Worm (Caenorhabditis elegans) whole organism, young adult: Measurements from ENCODE around the gene R03G8.1.
A peak's percentile ranks its signal among the peaks of the same experiment; 100 is the strongest.

Experiments used
- B0336.3 ChIP-seq: fragments of 200-800 bp; sonication (Bioruptor generic); IDR thresholded peaks from 2 replicates; pipeline ENCODE4 v1.3.6; 2022; ENCODE audit warnings: missing genetic modification characterization, missing compliant biosample characterization
- C17E4.6 ChIP-seq: fragments of 200-800 bp; sonication (Bioruptor generic); IDR thresholded peaks from 2 replicates; pipeline ENCODE4 v1.3.6; 2022; ENCODE audit warnings: missing genetic modification reagents, missing genetic modification characterization, missing compliant biosample characterization
- F23B12.7 ChIP-seq: sonication (generic microtip); optimal IDR thresholded peaks from 2 replicates; lab custom pipeline; 2017; ENCODE audit warnings: missing genetic modification characterization, mild to moderate bottlenecking, missing compliant biosample characterization, antibody characterized with exemption, moderate library complexity; ENCODE audit not compliant: insufficient read depth
- F33H1.4 ChIP-seq: fragments of 200-800 bp; sonication (Bioruptor generic); IDR thresholded peaks from 2 replicates; pipeline ENCODE4 v1.3.6; 2022; ENCODE audit warnings: missing genetic modification reagents, missing genetic modification characterization, missing compliant biosample characterization
- F52B5.7 ChIP-seq: sonication (generic microtip); optimal IDR thresholded peaks from 2 replicates; lab custom pipeline; 2016; ENCODE audit warnings: mild to moderate bottlenecking, missing genetic modification characterization, missing compliant biosample characterization
- F55B11.4 ChIP-seq: sonication (generic microtip); optimal IDR thresholded peaks from 2 replicates; lab custom pipeline; 2016; ENCODE audit warnings: missing compliant biosample characterization, missing genetic modification characterization, borderline replicate concordance; ENCODE audit not compliant: insufficient read depth
- Y67H2A.10 ChIP-seq: fragments of 200-800 bp; sonication (Bioruptor generic); conservative IDR thresholded peaks from 2 replicates; pipeline ENCODE4 v1.3.6; 2022; ENCODE audit warnings: missing genetic modification reagents, missing genetic modification characterization, missing compliant biosample characterization
- ZK185.1 ChIP-seq: sonication (generic microtip); optimal IDR thresholded peaks from 2 replicates; lab custom pipeline; 2016; ENCODE audit warnings: mild to moderate bottlenecking, missing genetic modification characterization, missing compliant biosample characterization; ENCODE audit not compliant: poor library complexity, severe bottlenecking
- aptf-2 ChIP-seq: fragments of 200-800 bp; sonication (Bioruptor generic); conservative IDR thresholded peaks from 2 replicates; pipeline ENCODE4 v1.3.6; 2022; ENCODE audit warnings: missing genetic modification reagents, missing genetic modification characterization, missing compliant biosample characterization
- attf-5 ChIP-seq: fragments of 200-800 bp; sonication (Bioruptor generic); optimal IDR thresholded peaks from 2 replicates; lab custom pipeline; 2018; ENCODE audit warnings: mild to moderate bottlenecking, missing genetic modification characterization, missing compliant biosample characterization
- bed-1 ChIP-seq: fragments of 200-800 bp; sonication (Bioruptor generic); IDR thresholded peaks from 2 replicates; pipeline ENCODE4 v1.3.6; 2022; ENCODE audit warnings: missing genetic modification reagents, missing genetic modification characterization, missing compliant biosample characterization
- bed-2 ChIP-seq: fragments of 200-800 bp; sonication (Bioruptor generic); IDR thresholded peaks from 2 replicates; pipeline ENCODE4 v1.3.6; 2022; ENCODE audit warnings: missing genetic modification reagents, missing genetic modification characterization, missing compliant biosample characterization
- ccch-3 ChIP-seq: fragments of 200-800 bp; sonication (Bioruptor generic); optimal IDR thresholded peaks from 2 replicates; lab custom pipeline; 2018; ENCODE audit warnings: mild to moderate bottlenecking, missing genetic modification characterization, missing compliant biosample characterization
- ceh-100 ChIP-seq: fragments of 200-800 bp; sonication (Bioruptor generic); IDR thresholded peaks from 2 replicates; pipeline ENCODE4 v1.3.6; 2022; ENCODE audit warnings: missing genetic modification reagents, missing genetic modification characterization, missing compliant biosample characterization
- ceh-27 ChIP-seq: fragments of 200-800 bp; sonication (Bioruptor generic); optimal IDR thresholded peaks from 2 replicates; lab custom pipeline; 2018; ENCODE audit warnings: mild to moderate bottlenecking, missing genetic modification characterization, moderate library complexity, missing compliant biosample characterization
- ceh-91 ChIP-seq: fragments of 200-800 bp; sonication (Bioruptor generic); IDR thresholded peaks from 2 replicates; pipeline ENCODE4 v1.3.6; 2022; ENCODE audit warnings: missing genetic modification reagents, missing genetic modification characterization, missing compliant biosample characterization
- dpff-1 ChIP-seq: sonication (generic microtip); optimal IDR thresholded peaks from 2 replicates; lab custom pipeline; 2017; ENCODE audit warnings: mild to moderate bottlenecking, missing genetic modification characterization, missing compliant biosample characterization
- egl-18 ChIP-seq: fragments of 200-800 bp; sonication (Bioruptor generic); IDR thresholded peaks from 2 replicates; pipeline ENCODE4 v1.3.6; 2022; ENCODE audit warnings: missing genetic modification reagents, missing genetic modification characterization, missing compliant biosample characterization
- ets-4 ChIP-seq: fragments of 200-800 bp; sonication (Bioruptor generic); optimal IDR thresholded peaks from 2 replicates; lab custom pipeline; 2018; ENCODE audit warnings: mild to moderate bottlenecking, missing genetic modification characterization, missing compliant biosample characterization
- fkh-3 ChIP-seq: sonication (generic microtip); optimal IDR thresholded peaks from 2 replicates; lab custom pipeline; 2016; ENCODE audit warnings: mild to moderate bottlenecking, missing genetic modification characterization, missing compliant biosample characterization
- gei-17 ChIP-seq: fragments of 200-800 bp; sonication (Bioruptor generic); optimal IDR thresholded peaks from 2 replicates; lab custom pipeline; 2018; ENCODE audit warnings: mild to moderate bottlenecking, missing genetic modification characterization, missing compliant biosample characterization
- him-1 ChIP-seq: sonication (generic microtip); optimal IDR thresholded peaks from 2 replicates; lab custom pipeline; 2016; ENCODE audit warnings: missing genotype, missing genetic modification reagents, missing genetic modification characterization, missing compliant biosample characterization
- hlh-26 ChIP-seq: fragments of 200-800 bp; sonication (Bioruptor generic); conservative IDR thresholded peaks from 2 replicates; pipeline ENCODE4 v1.3.6; 2022; ENCODE audit warnings: missing genetic modification reagents, missing genetic modification characterization, missing compliant biosample characterization
- hrde-1 ChIP-seq: sonication (generic microtip); optimal IDR thresholded peaks from 2 replicates; lab custom pipeline; 2016; ENCODE audit warnings: missing genetic modification characterization, mild to moderate bottlenecking, missing compliant biosample characterization, moderate library complexity, missing genotype, missing genetic modification reagents, borderline replicate concordance
- hsf-1 ChIP-seq: fragments of 200-800 bp; sonication (Bioruptor generic); IDR thresholded peaks from 2 replicates; pipeline ENCODE4 v1.3.6; 2022; ENCODE audit warnings: missing genetic modification reagents, missing genetic modification characterization, missing compliant biosample characterization
- lag-1 ChIP-seq: fragments of 200-800 bp; sonication (Bioruptor generic); IDR thresholded peaks from 2 replicates; pipeline ENCODE4 v1.3.6; 2022; ENCODE audit warnings: missing genetic modification reagents, missing genetic modification characterization, missing compliant biosample characterization
- lin-26 ChIP-seq: fragments of 200-800 bp; sonication (Bioruptor generic); IDR thresholded peaks from 2 replicates; pipeline ENCODE4 v1.3.6; 2022; ENCODE audit warnings: missing genetic modification reagents, missing genetic modification characterization, missing compliant biosample characterization
- lin-35 ChIP-seq, 3 experiments: fragments of 150-350 bp in 2 of 3; sonication (generic microtip) in 1 of 3; optimal IDR thresholded peaks; 2 replicates each; lab custom pipeline; 2014 to 2018; ENCODE audit warnings: missing biosample characterization in 3 of 3, missing genetic modification characterization in 3 of 3, missing genetic modification reagents in 3 of 3
- lin-40 ChIP-seq: sonication (generic microtip); optimal IDR thresholded peaks from 2 replicates; lab custom pipeline; 2016; ENCODE audit warnings: missing genetic modification characterization, mild to moderate bottlenecking, missing compliant biosample characterization, missing genotype, missing genetic modification reagents
- lsl-1 ChIP-seq: fragments of 200-800 bp; sonication (Bioruptor generic); optimal IDR thresholded peaks from 2 replicates; lab custom pipeline; 2018; ENCODE audit warnings: mild to moderate bottlenecking, missing genetic modification characterization, moderate library complexity, missing compliant biosample characterization
- madf-8 ChIP-seq: fragments of 200-800 bp; sonication (Bioruptor generic); conservative IDR thresholded peaks from 2 replicates; pipeline ENCODE4 v1.3.6; 2022; ENCODE audit warnings: missing genetic modification reagents, missing genetic modification characterization, missing compliant biosample characterization
- mcd-1 ChIP-seq: fragments of 200-800 bp; sonication (Bioruptor generic); IDR thresholded peaks from 2 replicates; pipeline ENCODE4 v1.3.6; 2022; ENCODE audit warnings: missing genetic modification reagents, missing genetic modification characterization, missing compliant biosample characterization
- mes-4 ChIP-seq: sonication (generic microtip); optimal IDR thresholded peaks from 2 replicates; lab custom pipeline; 2016; ENCODE audit warnings: missing genotype, missing genetic modification characterization, missing compliant biosample characterization
- nfya-1 ChIP-seq: sonication (generic microtip); optimal IDR thresholded peaks from 2 replicates; lab custom pipeline; 2017; ENCODE audit warnings: antibody characterized with exemption, missing compliant biosample characterization, missing genetic modification characterization, borderline replicate concordance; ENCODE audit not compliant: insufficient read depth
- nfyb-1 ChIP-seq: fragments of 200-800 bp; sonication (Bioruptor generic); IDR thresholded peaks from 2 replicates; pipeline ENCODE4 v1.3.6; 2022; ENCODE audit warnings: missing genetic modification reagents, missing genetic modification characterization, missing compliant biosample characterization
- pbrm-1 ChIP-seq: fragments of 200-800 bp; sonication (Bioruptor generic); IDR thresholded peaks from 2 replicates; pipeline ENCODE4 v1.3.6; 2022; ENCODE audit warnings: missing genetic modification reagents, missing genetic modification characterization, missing compliant biosample characterization
- rcor-1 ChIP-seq: fragments of 200-800 bp; sonication (Bioruptor generic); IDR thresholded peaks from 2 replicates; pipeline ENCODE4 v1.3.6; 2022; ENCODE audit warnings: missing genetic modification reagents, missing genetic modification characterization, missing compliant biosample characterization
- repo-1 ChIP-seq: sonication (generic microtip); optimal IDR thresholded peaks from 2 replicates; lab custom pipeline; 2017; ENCODE audit warnings: mild to moderate bottlenecking, missing genetic modification characterization, missing compliant biosample characterization
- snpc-3.4 ChIP-seq: sonication (generic microtip); optimal IDR thresholded peaks from 2 replicates; lab custom pipeline; 2017; ENCODE audit warnings: missing genetic modification characterization, mild to moderate bottlenecking, missing compliant biosample characterization, antibody characterized with exemption, moderate library complexity, missing genotype, missing genetic modification reagents
- snpc-4 ChIP-seq, 5 experiments: fragments of 150-350 bp in 1 of 5; sonication (generic microtip) in 4 of 5; optimal IDR thresholded peaks; 2 replicates each; lab custom pipeline; 2014 to 2018; ENCODE audit warnings: missing genetic modification characterization in 5 of 5, missing biosample characterization in 3 of 5, antibody characterized with exemption in 2 of 5, mild to moderate bottlenecking in 2 of 5, missing compliant biosample characterization in 2 of 5, missing genotype in 2 of 5, moderate library complexity in 2 of 5, missing genetic modification reagents in 1 of 5
- tbx-9 ChIP-seq: sonication (generic microtip); optimal IDR thresholded peaks from 2 replicates; lab custom pipeline; 2016; ENCODE audit warnings: borderline replicate concordance, missing genetic modification characterization, inconsistent platforms, missing compliant biosample characterization
- tlf-1 ChIP-seq: fragments of 200-800 bp; sonication (Bioruptor generic); optimal IDR thresholded peaks from 2 replicates; lab custom pipeline; 2018; ENCODE audit warnings: mild to moderate bottlenecking, missing genetic modification characterization, missing compliant biosample characterization
- unc-130 ChIP-seq: sonication (generic microtip); optimal IDR thresholded peaks from 2 replicates; lab custom pipeline; 2016; ENCODE audit warnings: missing genetic modification reagents, missing genetic modification characterization, missing compliant biosample characterization
- ztf-18 ChIP-seq: sonication (generic microtip); optimal IDR thresholded peaks from 2 replicates; lab custom pipeline; 2016; ENCODE audit warnings: missing genotype, mild to moderate bottlenecking, missing genetic modification characterization, missing compliant biosample characterization
- ztf-3 ChIP-seq: fragments of 200-800 bp; sonication (Bioruptor generic); optimal IDR thresholded peaks from 2 replicates; lab custom pipeline; 2018; ENCODE audit warnings: mild to moderate bottlenecking, missing genetic modification characterization, missing compliant biosample characterization

Gene R03G8.1

DNA sequence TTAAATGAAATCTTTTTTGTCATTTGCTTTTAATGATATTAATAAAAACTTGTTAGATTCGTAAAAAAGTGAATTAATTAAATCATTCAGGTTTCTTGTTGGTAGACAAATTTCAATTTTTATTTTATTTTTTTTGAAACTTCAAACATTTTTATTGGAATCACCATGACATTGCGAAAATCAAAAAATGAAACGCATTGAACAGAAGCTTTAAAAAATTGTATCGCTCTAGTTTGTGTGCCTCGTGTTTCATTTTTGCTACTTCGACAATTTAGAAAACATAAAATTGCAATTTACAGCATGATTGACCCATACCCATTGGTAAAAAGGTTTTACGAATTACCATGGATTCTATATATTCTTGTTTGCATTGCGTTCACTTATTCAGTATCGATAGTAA, at the start of gene R03G8.1:
R03G8.1 (plus strand) TSS at position 301 of the 400 bp plus-strand sequence.
- TF ChIP-seq snpc-3.4: no peak
- no peak for TF ChIP-seq lag-1 (GFP tag; lab: Robert Waterston, UW)
- no peak for TF ChIP-seq attf-5 (GFP tag; lab: Kevin White, UChicago)
- no peak for TF ChIP-seq F33H1.4
- no peak for TF ChIP-seq fkh-3 (tag; lab: Kevin White, UChicago)

DNA sequence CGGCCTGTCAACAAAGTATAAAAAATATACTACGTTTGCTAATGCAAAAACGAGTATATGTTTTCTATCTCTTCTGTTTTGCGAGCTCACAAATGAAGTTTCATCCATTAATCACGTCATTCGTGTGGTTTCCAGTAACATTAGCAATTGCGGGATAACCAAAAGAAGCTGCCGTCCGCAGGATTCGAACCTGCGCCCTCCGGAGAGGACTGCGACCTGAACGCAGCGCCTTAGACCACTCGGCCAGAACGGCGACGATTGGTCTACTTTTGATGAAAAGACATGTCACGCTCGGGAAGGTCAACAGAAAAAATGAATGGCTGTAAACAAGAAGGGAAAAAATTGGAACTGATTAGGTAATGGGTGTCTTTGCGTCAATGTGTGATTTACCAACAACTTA, 45.6 kb upstream of the R03G8.1 start:
- TF ChIP-seq F33H1.4: no peak
- TF ChIP-seq gei-17 (GFP tag; lab: Kevin White, UChicago): no peak
- TF ChIP-seq lsl-1 (GFP tag; lab: Kevin White, UChicago): no peak
- TF ChIP-seq ztf-18: peak; percentile 62
- TF ChIP-seq mcd-1 (GFP tag; lab: Robert Waterston, UW): no peak
- TF ChIP-seq bed-2: no peak
- TF ChIP-seq him-1 (tag; lab: Kevin White, UChicago): peak; percentile 90
- TF ChIP-seq nfyb-1 (GFP tag; lab: Robert Waterston, UW): no peak
- peak in 1 of 3 experiments; percentile 17 for TF ChIP-seq lin-35 (GFP tag; optimal IDR thresholded peaks at IDR 0.05; lab: Kevin White, UChicago)
- no peak for TF ChIP-seq aptf-2 (GFP tag; lab: Robert Waterston, UW)
- no peak for TF ChIP-seq ceh-27 (GFP tag; lab: Kevin White, UChicago)
- TF ChIP-seq rcor-1 (GFP tag; lab: Robert Waterston, UW): peak; percentile 74; the same call in 1 of the 2 replicates
- TF ChIP-seq lin-40 (tag; lab: Kevin White, UChicago): peak; percentile 56
- no peak for TF ChIP-seq tlf-1 (GFP tag; lab: Kevin White, UChicago)
- peak; percentile 73 for TF ChIP-seq pbrm-1 (GFP tag; lab: Robert Waterston, UW)
- TF ChIP-seq egl-18 (GFP tag; lab: Robert Waterston, UW): no peak
- TF ChIP-seq nfya-1 (tag; lab: Kevin White, UChicago): no peak
- no peak for TF ChIP-seq F55B11.4
- no peak for TF ChIP-seq C17E4.6 (GFP tag; lab: Robert Waterston, UW)
- peak; percentile 93 for TF ChIP-seq lin-26 (GFP tag; lab: Robert Waterston, UW)
- TF ChIP-seq hrde-1 (tag; lab: Kevin White, UChicago): no peak
- TF ChIP-seq snpc-4 (GFP tag; optimal IDR thresholded peaks at IDR 0.05; lab: Kevin White, UChicago): peak; percentile 73
- peak in 1 of 4 experiments; percentile 56 for TF ChIP-seq snpc-4 (tag; optimal IDR thresholded peaks at IDR 0.05; lab: Kevin White, UChicago)
- TF ChIP-seq ztf-3 (GFP tag; lab: Kevin White, UChicago): no peak
- TF ChIP-seq ceh-91 (GFP tag; lab: Robert Waterston, UW): no peak
- TF ChIP-seq hsf-1 (GFP tag; lab: Robert Waterston, UW): no peak
- no peak for TF ChIP-seq madf-8
- TF ChIP-seq ets-4 (GFP tag; lab: Kevin White, UChicago): peak; percentile 45
- no peak for TF ChIP-seq hlh-26 (GFP tag; lab: Robert Waterston, UW)
- TF ChIP-seq F52B5.7 (tag; lab: Kevin White, UChicago): no peak
- no peak for TF ChIP-seq ceh-100 (GFP tag; lab: Robert Waterston, UW)
- no peak; the same call in 1 of the 2 replicates for TF ChIP-seq B0336.3
- no peak for TF ChIP-seq bed-1 (GFP tag; lab: Robert Waterston, UW)
- TF ChIP-seq tbx-9 (tag; lab: Kevin White, UChicago): no peak
- no peak for TF ChIP-seq dpff-1 (tag; lab: Kevin White, UChicago)
- 0 out of 2 replicates have a peak, but pooled peaks have one; percentile 20 for TF ChIP-seq Y67H2A.10 (GFP tag; lab: Robert Waterston, UW)
- peak; percentile 64 for TF ChIP-seq mes-4 (tag; lab: Kevin White, UChicago)
- no peak for TF ChIP-seq fkh-3 (tag; lab: Kevin White, UChicago)
- no peak for TF ChIP-seq ccch-3 (GFP tag; lab: Kevin White, UChicago)
- no peak for TF ChIP-seq repo-1 (tag; lab: Kevin White, UChicago)
- peak; percentile 34 for TF ChIP-seq ZK185.1
- peak; percentile 60 for TF ChIP-seq F23B12.7 (tag; lab: Kevin White, UChicago)
- no peak for TF ChIP-seq unc-130 (GFP tag; lab: Kevin White, UChicago)
